Worm (Caenorhabditis elegans): ENCODE measurements around the gene K05B2.4.

- TF ChIP-seq elt-1 (tag; optimal IDR thresholded peaks at IDR 0.05) (no peak), unc-39 (tag; optimal IDR thresholded peaks at IDR 0.05) (no peak), ama-1 (optimal IDR thresholded peaks at IDR 0.05) (no peak)
These were observed 27.1 kb downstream of the K05B2.4 start, which contains the start of gene T07F12.1 for ce11 chrX:4893623-4894105.

Measured in whole organism, L3 larva.